Fruit fly (Drosophila melanogaster) whole organism, pupa: ENCODE measurements around the gene ss.

ENCODE experiments used
- CG10348 ChIP-seq: fragments of 200-800 bp; sonication (Bioruptor generic); IDR thresholded peaks from 2 replicates; pipeline ENCODE4 v1.3.6; 2022; ENCODE audit warnings: missing biosample characterization, missing genetic modification characterization
- CG12605 ChIP-seq: fragments of 200-800 bp; sonication (Bioruptor generic); IDR thresholded peaks from 2 replicates; pipeline ENCODE4 v1.3.6; 2022; ENCODE audit warnings: missing biosample characterization, missing genetic modification characterization
- CG13204 ChIP-seq: fragments of 200-800 bp; sonication (Bioruptor generic); optimal IDR thresholded peaks from 2 replicates; lab custom pipeline; 2018; ENCODE audit warnings: missing biosample characterization, mild to moderate bottlenecking, missing genetic modification characterization, moderate library complexity
- CG14655 ChIP-seq: fragments of 200-800 bp; sonication (Bioruptor generic); optimal IDR thresholded peaks from 3 replicates; lab custom pipeline; 2017; ENCODE audit warnings: mild to moderate bottlenecking, missing biosample characterization, missing genetic modification reagents, missing genetic modification characterization
- CG15710 ChIP-seq: fragments of 200-800 bp; sonication (Bioruptor generic); optimal IDR thresholded peaks from 2 replicates; lab custom pipeline; 2018; ENCODE audit warnings: missing biosample characterization, mild to moderate bottlenecking, missing genetic modification characterization, moderate library complexity
- CG17806 ChIP-seq: fragments of 200-800 bp; sonication (Bioruptor generic); optimal IDR thresholded peaks from 2 replicates; lab custom pipeline; 2018; ENCODE audit warnings: missing biosample characterization, mild to moderate bottlenecking, missing genetic modification characterization, moderate library complexity
- CG32121 ChIP-seq: fragments of 200-800 bp; sonication (Bioruptor generic); IDR thresholded peaks from 2 replicates; pipeline ENCODE4 v1.3.6; 2022; ENCODE audit warnings: missing biosample characterization, missing genetic modification characterization
- CG34367 ChIP-seq: fragments of 200-800 bp; sonication (Bioruptor generic); optimal IDR thresholded peaks from 2 replicates; lab custom pipeline; 2018; ENCODE audit warnings: missing biosample characterization, mild to moderate bottlenecking, missing genetic modification characterization
- CG4496 ChIP-seq: fragments of 200-800 bp; sonication (Bioruptor generic); IDR thresholded peaks from 3 replicates; pipeline ENCODE4 v1.3.6; 2022; ENCODE audit warnings: missing biosample characterization, missing genetic modification characterization
- CG8159 ChIP-seq: fragments of 200-800 bp; sonication (Bioruptor generic); optimal IDR thresholded peaks from 3 replicates; lab custom pipeline; 2018; ENCODE audit warnings: missing biosample characterization, mild to moderate bottlenecking, missing genetic modification characterization, moderate library complexity
- CG8301 ChIP-seq: fragments of 200-800 bp; sonication (Bioruptor generic); optimal IDR thresholded peaks from 2 replicates; lab custom pipeline; 2018; ENCODE audit warnings: missing biosample characterization, mild to moderate bottlenecking, missing genetic modification characterization
- CG9948 ChIP-seq: fragments of 200-800 bp; sonication (Bioruptor generic); optimal IDR thresholded peaks from 2 replicates; lab custom pipeline; 2018; ENCODE audit warnings: missing biosample characterization, mild to moderate bottlenecking, missing genetic modification characterization, moderate library complexity
- D1 ChIP-seq: fragments of 200-800 bp; sonication (Bioruptor generic); optimal IDR thresholded peaks from 2 replicates; lab custom pipeline; 2018; ENCODE audit warnings: missing biosample characterization, mild to moderate bottlenecking, missing genetic modification characterization, moderate library complexity
- EcR ChIP-seq: fragments of 200-800 bp; sonication (Bioruptor generic); optimal IDR thresholded peaks from 3 replicates; lab custom pipeline; 2019; ENCODE audit warnings: missing biosample characterization, missing genetic modification characterization, mild to moderate bottlenecking, moderate library complexity, missing genetic modification reagents
- Ets98B ChIP-seq: fragments of 200-800 bp; sonication (Bioruptor generic); IDR thresholded peaks from 2 replicates; pipeline ENCODE4 v1.3.6; 2022; ENCODE audit warnings: missing biosample characterization, missing genetic modification characterization
- Pif1A ChIP-seq: fragments of 200-800 bp; sonication (Bioruptor generic); optimal IDR thresholded peaks from 3 replicates; lab custom pipeline; 2016; ENCODE audit warnings: missing biosample characterization, missing genetic modification characterization
- Pif1B ChIP-seq: fragments of 200-800 bp; sonication (Bioruptor generic); optimal IDR thresholded peaks from 3 replicates; lab custom pipeline; 2016; ENCODE audit warnings: missing biosample characterization, missing genetic modification characterization
- Snoo ChIP-seq: fragments of 200-800 bp; sonication (Bioruptor generic); optimal IDR thresholded peaks from 3 replicates; lab custom pipeline; 2017; ENCODE audit warnings: missing biosample characterization, mild to moderate bottlenecking, missing genetic modification characterization, inconsistent platforms
- fd96Ca ChIP-seq: fragments of 200-800 bp; sonication (Bioruptor generic); IDR thresholded peaks from 3 replicates; pipeline ENCODE4 v1.3.6; 2022; ENCODE audit warnings: missing biosample characterization, missing genetic modification characterization
- gl ChIP-seq: fragments of 200-800 bp; sonication (Bioruptor generic); optimal IDR thresholded peaks from 2 replicates; lab custom pipeline; 2018; ENCODE audit warnings: missing biosample characterization, mild to moderate bottlenecking, missing genetic modification characterization
- rn ChIP-seq: fragments of 200-800 bp; sonication (Bioruptor generic); IDR thresholded peaks from 2 replicates; pipeline ENCODE4 v1.3.6; 2022; ENCODE audit warnings: missing biosample characterization, missing genetic modification characterization

The ss gene

DNA sequence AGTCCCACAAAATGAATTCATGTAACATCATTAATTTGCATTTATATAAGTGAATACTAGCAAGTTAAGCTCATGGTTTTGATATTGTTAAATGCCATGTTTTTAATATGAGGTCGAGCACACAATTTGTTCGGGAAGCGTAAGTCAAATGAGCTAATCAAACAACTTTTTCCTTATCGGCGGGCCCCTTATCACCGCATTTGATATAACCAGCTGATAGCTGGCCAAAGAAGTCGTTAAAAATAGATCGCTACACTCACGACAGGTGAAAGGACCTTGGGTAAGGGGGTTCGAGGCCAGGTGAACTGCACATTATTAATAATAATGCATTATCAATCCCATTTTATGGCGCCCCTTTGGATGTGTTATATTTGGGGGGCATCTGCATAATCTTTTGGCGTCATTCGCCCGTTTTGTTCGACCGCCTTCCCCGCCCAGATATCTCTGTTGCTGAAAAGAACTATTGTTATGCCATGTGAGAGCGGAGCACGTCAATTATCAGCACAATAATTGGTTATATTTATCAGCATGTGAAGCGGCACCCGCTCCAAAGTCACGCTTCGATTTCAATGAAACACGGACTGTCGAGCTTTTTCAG lies 44.1 kb upstream of the ss start:
- TF ChIP-seq Ets98B (GFP tag; lab: Robert Waterston, UW) (no peak), Pif1B (GFP tag; lab: Kevin White, UChicago) (no peak), CG4496 (GFP tag; lab: Robert Waterston, UW) (no peak), CG8159 (tag; lab: Kevin White, UChicago) (no peak), gl (tag; lab: Kevin White, UChicago) (no peak), Snoo (tag; lab: Kevin White, UChicago) (no peak), Pif1A (no peak), CG32121 (no peak), CG15710 (tag; lab: Kevin White, UChicago) (no peak), CG34367 (tag; lab: Kevin White, UChicago) (no peak), CG8301 (tag; lab: Kevin White, UChicago) (no peak), CG9948 (tag; lab: Kevin White, UChicago) (no peak), D1 (tag; lab: Kevin White, UChicago) (no peak), CG14655 (GFP tag; lab: Kevin White, UChicago) (no peak), EcR (GFP tag; lab: Kevin White, UChicago) (no peak)
- TF ChIP-seq, all 21 proteins: peak for 0

DNA sequence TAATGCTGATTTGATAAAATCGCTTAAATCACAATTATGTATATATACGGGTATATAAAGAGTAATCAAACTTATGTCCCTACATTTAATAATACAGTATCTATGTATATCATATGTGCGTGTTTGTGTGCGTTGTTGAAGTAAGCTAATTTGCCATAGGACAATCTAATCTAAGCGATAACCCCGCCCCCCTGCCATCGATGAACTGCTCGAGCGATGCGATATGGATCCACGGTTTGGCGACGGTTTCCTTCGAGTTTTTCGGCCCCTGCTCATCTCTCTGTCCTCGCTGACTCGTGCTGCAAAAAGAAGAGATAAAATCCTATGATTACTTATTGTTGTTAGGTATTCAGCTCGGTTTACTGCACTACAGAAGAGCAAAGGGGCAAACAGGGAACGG lies 43.3 kb upstream of the ss start:
- TF ChIP-seq gl (tag; lab: Kevin White, UChicago) (no peak), CG34367 (tag; lab: Kevin White, UChicago) (no peak), CG32121 (no peak), CG8301 (tag; lab: Kevin White, UChicago) (no peak), rn (no peak), CG17806 (tag; lab: Kevin White, UChicago) (no peak), CG10348 (GFP tag; lab: Robert Waterston, UW) (no peak), CG4496 (GFP tag; lab: Robert Waterston, UW) (no peak)
- TF ChIP-seq, all 21 proteins: peak for 0

DNA sequence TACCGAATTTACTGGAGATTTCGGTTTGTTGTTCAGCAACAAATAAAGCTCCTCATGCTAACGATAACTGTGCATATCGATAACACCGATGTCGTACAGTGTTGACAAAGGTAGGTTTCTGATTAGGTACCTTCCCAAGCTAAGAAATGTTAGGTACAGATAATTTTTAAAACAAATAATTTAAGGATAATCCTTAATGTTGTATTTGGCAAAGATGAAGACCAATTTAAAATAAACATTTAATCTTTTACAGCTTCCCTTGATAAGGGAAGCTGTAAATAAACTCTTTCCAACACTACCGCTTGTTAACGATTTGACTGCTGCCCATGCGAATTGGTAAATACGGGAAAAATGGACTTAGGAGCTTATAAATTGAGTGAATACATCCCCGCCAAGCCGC lies 39.4 kb upstream of the ss start, which contains the start of the genes Ttc1 and CG14882:
Gene Ttc1, minus strand, starts transcription at position 71 of the 400 bp plus-strand sequence.
Gene CG14882, plus strand, starts transcription at position 271 of the 400 bp plus-strand sequence.
- TF ChIP-seq Pif1B (GFP tag; lab: Kevin White, UChicago) = no peak
- peak; percentile 59 for TF ChIP-seq CG17806 (tag; lab: Kevin White, UChicago)
- peak; percentile 80 for TF ChIP-seq CG15710 (tag; lab: Kevin White, UChicago)
- TF ChIP-seq CG14655 (GFP tag; lab: Kevin White, UChicago) = no peak
- TF ChIP-seq CG34367 (tag; lab: Kevin White, UChicago) = peak; percentile 64
- TF ChIP-seq CG13204 (GFP tag; lab: Kevin White, UChicago) = no peak
- peak; percentile 70 for TF ChIP-seq CG9948 (tag; lab: Kevin White, UChicago)
- TF ChIP-seq CG8159 (tag; lab: Kevin White, UChicago) = no peak
- peak; percentile 44; the same call in 1 of the 3 replicates for TF ChIP-seq fd96Ca (GFP tag; lab: Robert Waterston, UW)
- TF ChIP-seq CG10348 (GFP tag; lab: Robert Waterston, UW) = peak; percentile 67; the same call in 1 of the 2 replicates
- no peak for TF ChIP-seq D1 (tag; lab: Kevin White, UChicago)
- TF ChIP-seq gl (tag; lab: Kevin White, UChicago) = peak; percentile 16
- TF ChIP-seq EcR (GFP tag; lab: Kevin White, UChicago) = no peak
- TF ChIP-seq Snoo (tag; lab: Kevin White, UChicago) = peak; percentile 72
- peak; percentile 61 for TF ChIP-seq rn
- no peak for TF ChIP-seq Pif1A
- peak; percentile 74 for TF ChIP-seq Ets98B (GFP tag; lab: Robert Waterston, UW)
- peak; percentile 62 for TF ChIP-seq CG8301 (tag; lab: Kevin White, UChicago)
- peak; percentile 74 for TF ChIP-seq CG4496 (GFP tag; lab: Robert Waterston, UW)
- TF ChIP-seq CG32121 = peak; percentile 87
- peak; percentile 76 for TF ChIP-seq CG12605
- TF ChIP-seq, all 21 proteins: peak for 14

DNA sequence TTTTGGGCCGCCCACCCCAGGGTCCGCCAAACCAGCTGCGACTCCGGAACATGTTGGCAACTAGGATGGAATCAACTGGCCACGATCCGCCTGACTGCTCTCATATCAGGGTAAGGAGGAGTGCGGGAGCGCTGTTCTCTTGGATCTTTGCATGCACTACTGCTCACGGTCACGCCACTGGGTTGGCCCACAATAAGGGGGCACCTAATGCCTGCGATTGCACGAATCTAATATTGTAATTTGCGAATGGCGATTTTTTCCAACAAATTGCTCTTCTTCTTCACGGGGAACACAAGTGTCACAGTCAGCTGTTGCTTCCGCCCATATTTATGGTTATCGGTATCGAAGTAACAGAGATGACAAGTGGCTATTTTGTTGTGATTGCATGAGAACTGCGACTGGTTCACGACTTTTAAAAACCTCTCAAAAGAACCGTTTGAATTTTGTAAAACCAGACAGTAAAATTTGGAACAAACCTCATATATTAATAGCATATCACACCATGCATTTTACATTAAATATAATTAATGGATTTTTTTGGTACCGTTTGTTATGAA lies 38.0 kb upstream of the ss start, which contains the start of gene ema:
Gene ema, minus strand, starts transcription at position 295 of the 557 bp plus-strand sequence.
- 0 out of 2 replicates have a peak, but pooled peaks have one; percentile 18 for TF ChIP-seq CG32121
- TF ChIP-seq Ets98B (GFP tag; lab: Robert Waterston, UW) = peak; percentile 36; the same call in 1 of the 2 replicates
- no peak for TF ChIP-seq D1 (tag; lab: Kevin White, UChicago)

DNA sequence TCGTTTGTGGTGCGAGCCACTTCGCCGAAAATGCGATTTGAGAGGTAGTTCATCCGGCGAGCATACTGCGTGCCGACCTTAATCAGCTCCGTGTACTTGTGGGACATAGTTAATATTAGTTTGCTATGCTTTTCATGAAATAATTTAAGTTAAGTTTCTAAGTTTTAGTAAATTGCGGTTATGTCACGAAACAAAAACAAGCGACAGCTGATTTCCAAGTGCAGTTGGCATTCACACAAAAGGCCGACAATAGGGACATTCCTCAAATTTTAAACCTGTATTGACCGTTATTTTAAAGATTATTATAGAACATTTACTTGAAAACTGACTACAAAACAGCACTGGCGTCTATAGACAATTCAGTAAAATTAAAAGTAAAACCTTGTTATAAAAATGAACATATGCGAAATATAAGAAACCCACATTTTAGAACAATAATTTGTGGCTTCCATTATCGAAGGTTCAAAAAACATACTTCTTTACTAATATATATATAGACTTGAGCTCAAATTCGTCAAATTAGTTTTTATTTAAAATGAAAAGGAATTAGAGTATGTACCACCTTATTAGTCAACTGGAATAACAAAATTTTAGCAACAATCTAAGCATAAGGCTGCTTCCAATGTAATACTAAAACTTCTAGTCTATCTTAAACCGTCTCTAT lies 33.0 kb upstream of the ss start, which contains the start of gene mRpS33:
Gene mRpS33, minus strand, starts transcription at position 224 of the 664 bp plus-strand sequence.
- TF ChIP-seq Snoo (tag; lab: Kevin White, UChicago) (no peak), CG14655 (GFP tag; lab: Kevin White, UChicago) (no peak)

DNA sequence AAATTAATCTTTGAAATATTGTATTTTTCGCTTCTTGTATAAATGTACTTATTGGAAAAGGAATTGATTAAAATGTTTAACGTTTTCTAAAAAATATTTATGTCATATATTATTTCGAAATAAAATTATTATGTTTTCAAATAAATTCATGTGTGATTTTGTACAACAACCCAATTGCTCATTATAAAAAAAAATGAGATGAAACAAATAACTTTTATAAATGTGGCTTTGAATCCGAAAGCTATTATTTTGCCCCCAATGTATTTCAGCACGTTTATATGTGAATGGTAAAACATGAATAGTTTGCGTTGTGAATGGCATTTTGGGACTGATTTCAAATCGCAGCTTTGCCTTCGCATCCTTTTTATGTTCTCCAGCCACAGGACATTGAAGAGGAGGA lies 31.1 kb upstream of the ss start, which contains the start of gene CG14881:
Gene CG14881, plus strand, starts transcription at position 301 of the 400 bp plus-strand sequence.
- TF ChIP-seq CG15710 (tag; lab: Kevin White, UChicago) (no peak), fd96Ca (GFP tag; lab: Robert Waterston, UW) (no peak), CG34367 (tag; lab: Kevin White, UChicago) (no peak), CG10348 (GFP tag; lab: Robert Waterston, UW) (no peak), Pif1A (no peak), EcR (GFP tag; lab: Kevin White, UChicago) (no peak), CG13204 (GFP tag; lab: Kevin White, UChicago) (no peak), CG12605 (no peak), CG4496 (GFP tag; lab: Robert Waterston, UW) (no peak), CG9948 (tag; lab: Kevin White, UChicago) (no peak)
